Worm (Caenorhabditis elegans) whole organism, young adult: Measurements from ENCODE around the gene cutl-11.

Experiments
- B0019.2 ChIP-seq: fragments of 200-800 bp; sonication (Bioruptor generic); conservative IDR thresholded peaks from 2 replicates; pipeline ENCODE4 v1.3.6; 2022; ENCODE audit warnings: missing genetic modification reagents, missing genetic modification characterization, missing compliant biosample characterization
- B0261.1 ChIP-seq: sonication (generic microtip); optimal IDR thresholded peaks from 2 replicates; lab custom pipeline; 2016; ENCODE audit warnings: mild to moderate bottlenecking, missing genetic modification characterization, moderate library complexity, missing compliant biosample characterization
- C06A6.2 ChIP-seq: fragments of 200-800 bp; sonication (Bioruptor generic); conservative IDR thresholded peaks from 2 replicates; pipeline ENCODE4 v1.3.6; 2022; ENCODE audit warnings: missing genetic modification characterization, missing compliant biosample characterization
- F10E7.11 ChIP-seq: sonication (generic microtip); optimal IDR thresholded peaks from 2 replicates; lab custom pipeline; 2017; ENCODE audit warnings: mild to moderate bottlenecking, missing genetic modification characterization, moderate library complexity, missing compliant biosample characterization
- F33H1.4 ChIP-seq: fragments of 200-800 bp; sonication (Bioruptor generic); IDR thresholded peaks from 2 replicates; pipeline ENCODE4 v1.3.6; 2022; ENCODE audit warnings: missing genetic modification reagents, missing genetic modification characterization, missing compliant biosample characterization
- F49E8.2 ChIP-seq: sonication (generic microtip); optimal IDR thresholded peaks from 3 replicates; lab custom pipeline; 2017; ENCODE audit warnings: missing genetic modification characterization, mild to moderate bottlenecking, missing compliant biosample characterization, antibody characterized with exemption, moderate library complexity; ENCODE audit not compliant: insufficient read depth
- F52B5.7 ChIP-seq: sonication (generic microtip); optimal IDR thresholded peaks from 2 replicates; lab custom pipeline; 2016; ENCODE audit warnings: mild to moderate bottlenecking, missing genetic modification characterization, missing compliant biosample characterization
- F57C9.4 ChIP-seq: sonication (generic microtip); optimal IDR thresholded peaks from 2 replicates; lab custom pipeline; 2017; ENCODE audit warnings: mild to moderate bottlenecking, missing genetic modification characterization, missing compliant biosample characterization
- T26A5.8 ChIP-seq: sonication (generic microtip); optimal IDR thresholded peaks from 2 replicates; lab custom pipeline; 2016; ENCODE audit warnings: missing genetic modification characterization, missing compliant biosample characterization
- Y53G8AR.9 ChIP-seq: fragments of 200-800 bp; sonication (Bioruptor generic); conservative IDR thresholded peaks from 2 replicates; pipeline ENCODE4 v1.3.6; 2022; ENCODE audit warnings: missing genetic modification reagents, missing genetic modification characterization, missing compliant biosample characterization
- Y67H2A.10 ChIP-seq: fragments of 200-800 bp; sonication (Bioruptor generic); conservative IDR thresholded peaks from 2 replicates; pipeline ENCODE4 v1.3.6; 2022; ENCODE audit warnings: missing genetic modification reagents, missing genetic modification characterization, missing compliant biosample characterization
- ZK185.1 ChIP-seq: sonication (generic microtip); optimal IDR thresholded peaks from 2 replicates; lab custom pipeline; 2016; ENCODE audit warnings: mild to moderate bottlenecking, missing genetic modification characterization, missing compliant biosample characterization; ENCODE audit not compliant: poor library complexity, severe bottlenecking
- atf-7 ChIP-seq: sonication (generic microtip); optimal IDR thresholded peaks from 2 replicates; lab custom pipeline; 2017; ENCODE audit warnings: mild to moderate bottlenecking, missing genetic modification characterization, missing compliant biosample characterization
- athp-1 ChIP-seq: sonication (generic microtip); optimal IDR thresholded peaks from 2 replicates; lab custom pipeline; 2017; ENCODE audit warnings: mild to moderate bottlenecking, missing genetic modification characterization, missing compliant biosample characterization
- attf-3 ChIP-seq: fragments of 200-800 bp; sonication (Bioruptor generic); conservative IDR thresholded peaks from 2 replicates; pipeline ENCODE4 v1.3.6; 2022; ENCODE audit warnings: missing genetic modification reagents, missing genetic modification characterization, missing compliant biosample characterization
- attf-5 ChIP-seq: fragments of 200-800 bp; sonication (Bioruptor generic); optimal IDR thresholded peaks from 2 replicates; lab custom pipeline; 2018; ENCODE audit warnings: mild to moderate bottlenecking, missing genetic modification characterization, missing compliant biosample characterization
- attf-6 ChIP-seq: fragments of 200-800 bp; sonication (Bioruptor generic); IDR thresholded peaks from 2 replicates; pipeline ENCODE4 v1.3.6; 2022; ENCODE audit warnings: missing genetic modification reagents, missing genetic modification characterization, missing compliant biosample characterization
- bed-1 ChIP-seq: fragments of 200-800 bp; sonication (Bioruptor generic); IDR thresholded peaks from 2 replicates; pipeline ENCODE4 v1.3.6; 2022; ENCODE audit warnings: missing genetic modification reagents, missing genetic modification characterization, missing compliant biosample characterization
- bed-2 ChIP-seq: fragments of 200-800 bp; sonication (Bioruptor generic); IDR thresholded peaks from 2 replicates; pipeline ENCODE4 v1.3.6; 2022; ENCODE audit warnings: missing genetic modification reagents, missing genetic modification characterization, missing compliant biosample characterization
- ccch-3 ChIP-seq: fragments of 200-800 bp; sonication (Bioruptor generic); optimal IDR thresholded peaks from 2 replicates; lab custom pipeline; 2018; ENCODE audit warnings: mild to moderate bottlenecking, missing genetic modification characterization, missing compliant biosample characterization
- ceh-58 ChIP-seq: fragments of 200-800 bp; sonication (Bioruptor generic); IDR thresholded peaks from 2 replicates; pipeline ENCODE4 v1.3.6; 2022; ENCODE audit warnings: missing genetic modification characterization, missing compliant biosample characterization
- ceh-79 ChIP-seq: sonication (generic microtip); optimal IDR thresholded peaks from 2 replicates; lab custom pipeline; 2017; ENCODE audit warnings: mild to moderate bottlenecking, missing genetic modification characterization, missing compliant biosample characterization
- die-1 ChIP-seq: sonication (generic microtip); optimal IDR thresholded peaks from 2 replicates; lab custom pipeline; 2016; ENCODE audit warnings: missing genotype, mild to moderate bottlenecking, missing genetic modification characterization, missing compliant biosample characterization
- efl-1 ChIP-seq: fragments of 150-350 bp; optimal IDR thresholded peaks from 2 replicates; lab custom pipeline; 2014; ENCODE audit warnings: missing biosample characterization, missing genetic modification reagents, missing genetic modification characterization
- ets-4 ChIP-seq: fragments of 200-800 bp; sonication (Bioruptor generic); optimal IDR thresholded peaks from 2 replicates; lab custom pipeline; 2018; ENCODE audit warnings: mild to moderate bottlenecking, missing genetic modification characterization, missing compliant biosample characterization
- gei-17 ChIP-seq: fragments of 200-800 bp; sonication (Bioruptor generic); optimal IDR thresholded peaks from 2 replicates; lab custom pipeline; 2018; ENCODE audit warnings: mild to moderate bottlenecking, missing genetic modification characterization, missing compliant biosample characterization
- hlh-12 ChIP-seq: sonication (generic microtip); optimal IDR thresholded peaks from 2 replicates; lab custom pipeline; 2016; ENCODE audit warnings: missing genetic modification characterization, missing compliant biosample characterization
- hmg-1.2 ChIP-seq: fragments of 200-800 bp; sonication (Bioruptor generic); IDR thresholded peaks from 2 replicates; pipeline ENCODE4 v1.3.6; 2022; ENCODE audit warnings: missing genetic modification reagents, missing genetic modification characterization, missing compliant biosample characterization
- hsf-1 ChIP-seq: fragments of 200-800 bp; sonication (Bioruptor generic); IDR thresholded peaks from 2 replicates; pipeline ENCODE4 v1.3.6; 2022; ENCODE audit warnings: missing genetic modification reagents, missing genetic modification characterization, missing compliant biosample characterization
- nfya-1 ChIP-seq: sonication (generic microtip); optimal IDR thresholded peaks from 2 replicates; lab custom pipeline; 2017; ENCODE audit warnings: antibody characterized with exemption, missing compliant biosample characterization, missing genetic modification characterization, borderline replicate concordance; ENCODE audit not compliant: insufficient read depth
- nfya-2 ChIP-seq: fragments of 200-800 bp; sonication (Bioruptor generic); IDR thresholded peaks from 2 replicates; pipeline ENCODE4 v1.3.6; 2022; ENCODE audit warnings: missing genetic modification reagents, missing genetic modification characterization, missing compliant biosample characterization
- nhr-27 ChIP-seq: fragments of 200-800 bp; sonication (Bioruptor generic); optimal IDR thresholded peaks from 2 replicates; lab custom pipeline; 2018; ENCODE audit warnings: mild to moderate bottlenecking, missing genetic modification characterization, moderate library complexity, missing compliant biosample characterization
- pbrm-1 ChIP-seq: fragments of 200-800 bp; sonication (Bioruptor generic); IDR thresholded peaks from 2 replicates; pipeline ENCODE4 v1.3.6; 2022; ENCODE audit warnings: missing genetic modification reagents, missing genetic modification characterization, missing compliant biosample characterization
- rec-8 ChIP-seq, 2 experiments: sonication (generic microtip); optimal IDR thresholded peaks; 2 replicates each; lab custom pipeline; 2016; ENCODE audit warnings: mild to moderate bottlenecking in 2 of 2, missing genetic modification characterization in 2 of 2, missing genetic modification reagents in 2 of 2, missing genotype in 2 of 2, missing biosample characterization in 1 of 2, missing compliant biosample characterization in 1 of 2, moderate library complexity in 1 of 2
- repo-1 ChIP-seq: sonication (generic microtip); optimal IDR thresholded peaks from 2 replicates; lab custom pipeline; 2017; ENCODE audit warnings: mild to moderate bottlenecking, missing genetic modification characterization, missing compliant biosample characterization
- rpc-1 ChIP-seq, 2 experiments: fragments of 150-350 bp in 1 of 2; sonication (generic microtip) in 1 of 2; optimal IDR thresholded peaks; 2 replicates each; lab custom pipeline; 2014 to 2018; ENCODE audit warnings: missing biosample characterization in 1 of 2, missing genetic modification characterization in 1 of 2, missing genetic modification reagents in 1 of 2, missing genotype in 1 of 2
- sea-2 ChIP-seq: fragments of 200-800 bp; sonication (Bioruptor generic); IDR thresholded peaks from 2 replicates; pipeline ENCODE4 v1.3.6; 2022; ENCODE audit warnings: missing genetic modification characterization, missing compliant biosample characterization
- snpc-4 ChIP-seq, 5 experiments: fragments of 150-350 bp in 1 of 5; sonication (generic microtip) in 4 of 5; optimal IDR thresholded peaks; 2 replicates each; lab custom pipeline; 2014 to 2018; ENCODE audit warnings: missing genetic modification characterization in 5 of 5, missing biosample characterization in 3 of 5, antibody characterized with exemption in 2 of 5, mild to moderate bottlenecking in 2 of 5, missing compliant biosample characterization in 2 of 5, missing genotype in 2 of 5, moderate library complexity in 2 of 5, missing genetic modification reagents in 1 of 5
- tlf-1 ChIP-seq: fragments of 200-800 bp; sonication (Bioruptor generic); optimal IDR thresholded peaks from 2 replicates; lab custom pipeline; 2018; ENCODE audit warnings: mild to moderate bottlenecking, missing genetic modification characterization, missing compliant biosample characterization
- unc-130 ChIP-seq: sonication (generic microtip); optimal IDR thresholded peaks from 2 replicates; lab custom pipeline; 2016; ENCODE audit warnings: missing genetic modification reagents, missing genetic modification characterization, missing compliant biosample characterization
- ztf-22 ChIP-seq: fragments of 200-800 bp; sonication (Bioruptor generic); optimal IDR thresholded peaks from 2 replicates; lab custom pipeline; 2018; ENCODE audit warnings: mild to moderate bottlenecking, missing genetic modification characterization, moderate library complexity, missing compliant biosample characterization
- ztf-6 ChIP-seq: fragments of 200-800 bp; sonication (Bioruptor generic); IDR thresholded peaks from 2 replicates; pipeline ENCODE4 v1.3.6; 2022; ENCODE audit warnings: missing genetic modification reagents, missing genetic modification characterization, missing compliant biosample characterization

cutl-11 gene

DNA sequence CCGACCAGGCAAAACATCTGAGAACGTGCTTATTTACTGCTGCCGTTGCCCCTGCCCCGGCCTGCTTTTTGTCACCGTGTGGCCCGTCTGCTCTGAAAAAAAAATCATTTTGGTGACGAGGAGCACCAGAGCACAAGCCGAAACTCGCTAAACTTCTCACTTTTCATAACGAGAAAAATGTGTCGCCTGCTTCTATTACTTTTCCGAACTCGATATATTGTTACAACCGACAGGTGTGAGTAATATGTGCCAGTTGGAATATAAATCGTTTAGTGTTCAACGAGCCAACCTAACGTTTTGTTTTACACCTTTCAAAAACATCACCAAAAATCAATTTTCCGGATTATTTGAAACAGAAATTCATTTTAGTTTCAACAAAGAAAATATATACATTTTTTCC lies 12.9 kb downstream of the cutl-11 start:
- TF ChIP-seq nfya-2 (GFP tag; lab: Robert Waterston, UW) (no peak), ceh-58 (GFP tag; lab: Robert Waterston, UW) (no peak), nhr-27 (no peak), hlh-12 (tag; lab: Kevin White, UChicago) (no peak), Y53G8AR.9 (GFP tag; lab: Robert Waterston, UW) (no peak), F49E8.2 (tag; lab: Kevin White, UChicago) (no peak), attf-5 (GFP tag; lab: Kevin White, UChicago) (no peak), ceh-79 (tag; lab: Kevin White, UChicago) (no peak), ZK185.1 (tag; lab: Kevin White, UChicago) (no peak), T26A5.8 (tag; lab: Kevin White, UChicago) (no peak), tlf-1 (no peak), rec-8 (tag; optimal IDR thresholded peaks at IDR 0.05; lab: Kevin White, UChicago) (no peak), B0261.1 (tag; lab: Kevin White, UChicago) (no peak), hsf-1 (GFP tag; lab: Robert Waterston, UW) (no peak)

DNA sequence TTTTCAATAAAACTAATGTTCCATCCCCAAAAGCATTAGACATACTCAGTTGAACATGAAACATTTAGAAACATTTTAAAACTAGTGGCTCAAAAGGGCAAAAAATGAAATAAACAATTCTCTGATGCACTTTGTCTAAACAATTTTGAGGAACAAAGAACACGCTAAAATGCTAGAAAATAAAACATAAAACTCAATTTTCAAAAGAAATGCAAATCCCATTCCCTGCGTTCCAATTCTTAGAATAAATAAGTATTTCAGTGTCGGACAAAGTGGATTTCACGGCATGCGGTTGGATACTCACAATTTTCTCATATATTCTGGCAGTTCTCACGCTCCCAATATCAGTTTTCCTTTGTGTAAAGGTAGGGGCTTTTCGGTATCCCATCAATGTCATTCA lies 17.4 kb downstream of the cutl-11 start:
- TF ChIP-seq ztf-6 (GFP tag; lab: Robert Waterston, UW) (no peak), sea-2 (GFP tag; lab: Robert Waterston, UW) (no peak), atf-7 (tag; lab: Kevin White, UChicago) (no peak), gei-17 (GFP tag; lab: Kevin White, UChicago) (no peak), pbrm-1 (no peak), attf-6 (no peak), F33H1.4 (GFP tag; lab: Robert Waterston, UW) (no peak), ztf-22 (GFP tag; lab: Kevin White, UChicago) (no peak), F52B5.7 (tag; lab: Kevin White, UChicago) (no peak), ccch-3 (GFP tag; lab: Kevin White, UChicago) (no peak), F57C9.4 (tag; lab: Kevin White, UChicago) (no peak), ets-4 (no peak), B0019.2 (no peak), rec-8 (tag; optimal IDR thresholded peaks at IDR 0.05; lab: Kevin White, UChicago) (no peak), die-1 (no peak), snpc-4 (GFP tag; optimal IDR thresholded peaks at IDR 0.05; lab: Kevin White, UChicago) (no peak), snpc-4 (tag; optimal IDR thresholded peaks at IDR 0.05; lab: Kevin White, UChicago) (no peak), athp-1 (tag; lab: Kevin White, UChicago) (no peak), B0261.1 (tag; lab: Kevin White, UChicago) (no peak)

DNA sequence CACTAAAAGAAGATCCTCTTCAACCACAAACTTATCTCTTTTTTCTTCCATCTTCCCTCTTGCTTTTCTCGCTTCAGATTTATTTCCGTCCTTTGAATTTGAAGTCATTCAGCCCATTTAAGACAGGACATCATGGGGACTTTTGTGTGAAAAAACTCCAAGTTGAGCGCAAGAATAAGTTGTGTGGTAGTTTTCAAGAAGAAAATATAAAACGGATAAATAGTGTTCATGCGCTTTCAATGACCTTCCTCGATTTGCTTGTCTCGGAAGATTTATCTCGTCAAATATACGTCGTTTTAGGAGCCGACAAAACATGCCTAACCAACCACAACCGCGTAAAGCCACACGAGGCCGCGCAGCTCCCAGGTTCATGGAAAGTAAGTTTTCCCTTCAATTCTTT lies 18.5 kb downstream of the cutl-11 start, which contains the start of gene sto-6:
Gene sto-6 (plus strand): TSS at position 301 of the 400 bp plus-strand sequence.
- TF ChIP-seq C06A6.2 (GFP tag; lab: Robert Waterston, UW) (no peak), attf-3 (no peak), F10E7.11 (tag; lab: Kevin White, UChicago) (no peak), snpc-4 (GFP tag; optimal IDR thresholded peaks at IDR 0.05; lab: Kevin White, UChicago) (no peak), snpc-4 (tag; optimal IDR thresholded peaks at IDR 0.05; lab: Kevin White, UChicago) (no peak), bed-1 (GFP tag; lab: Robert Waterston, UW) (no peak), B0261.1 (tag; lab: Kevin White, UChicago) (no peak), Y67H2A.10 (GFP tag; lab: Robert Waterston, UW) (no peak), rec-8 (tag; optimal IDR thresholded peaks at IDR 0.05; lab: Kevin White, UChicago) (no peak), Y53G8AR.9 (GFP tag; lab: Robert Waterston, UW) (no peak), unc-130 (no peak), nfya-1 (tag; lab: Kevin White, UChicago) (no peak), nhr-27 (no peak), repo-1 (tag; lab: Kevin White, UChicago) (no peak), hsf-1 (GFP tag; lab: Robert Waterston, UW) (no peak), efl-1 (GFP tag; lab: Kevin White, UChicago) (no peak), rpc-1 (optimal IDR thresholded peaks at IDR 0.05; lab: Kevin White, UChicago) (no peak), rpc-1 (tag; optimal IDR thresholded peaks at IDR 0.05; lab: Kevin White, UChicago) (no peak), ztf-6 (GFP tag; lab: Robert Waterston, UW) (no peak), bed-2 (GFP tag; lab: Robert Waterston, UW) (no peak), hmg-1.2 (GFP tag; lab: Robert Waterston, UW) (no peak), F49E8.2 (tag; lab: Kevin White, UChicago) (no peak)
